Worm (Caenorhabditis elegans): ENCODE results near the gene unc-53.

ce11 chrII:11064191-11064695, 25.0 kb downstream of the unc-53 start:
- TF ChIP-seq dpl-1 (GFP tag; optimal IDR thresholded peaks at IDR 0.05), result no peak
- TF ChIP-seq ztf-11 (tag; optimal IDR thresholded peaks at IDR 0.05), result no peak
- no peak for TF ChIP-seq unc-62 (GFP tag; optimal IDR thresholded peaks at IDR 0.05)
- no peak for TF ChIP-seq ztf-4 (tag; optimal IDR thresholded peaks at IDR 0.05)
- TF ChIP-seq nhr-237 (tag; optimal IDR thresholded peaks at IDR 0.05), result no peak
